Fruit fly (Drosophila melanogaster): ENCODE measurements around the gene Prosalpha4T1.

The Prosalpha4T1 gene

DNA sequence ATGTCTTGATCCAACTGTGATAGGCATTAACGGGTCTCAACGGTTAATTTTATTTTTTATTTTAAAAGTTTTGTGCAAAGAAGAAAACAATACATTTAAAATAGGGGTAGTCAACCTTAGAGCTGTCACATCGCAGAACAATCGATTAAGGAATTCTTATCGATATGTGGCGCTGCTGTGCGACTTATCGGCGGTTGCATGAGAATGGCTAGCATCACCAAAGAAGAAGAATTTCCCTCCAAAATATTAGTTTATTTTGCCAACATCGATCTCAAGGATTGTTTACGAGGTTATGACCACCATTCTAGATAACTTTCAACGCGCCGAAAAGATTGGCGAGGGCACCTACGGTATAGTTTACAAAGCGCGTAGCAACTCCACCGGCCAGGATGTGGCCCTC lies 13.5 kb downstream of the Prosalpha4T1 start, which contains the start of gene Cdk2 (continued):
- peak; percentile 88 for TF ChIP-seq vnd (GFP tag; IDR thresholded peaks at IDR 0.05; ENCODE audit: partially characterized antibody)
- TF ChIP-seq CG2199 (GFP tag; IDR thresholded peaks at IDR 0.05), result no peak
- TF ChIP-seq Six4 (GFP tag; optimal IDR thresholded peaks at IDR 0.05), result no peak
- no peak for TF ChIP-seq CG30431 (GFP tag; optimal IDR thresholded peaks at IDR 0.05)
- TF ChIP-seq CG8924 (tag; optimal IDR thresholded peaks at IDR 0.05), result no peak
- TF ChIP-seq ap (GFP tag; IDR thresholded peaks at IDR 0.05), result no peak
- TF ChIP-seq wdn (GFP tag; IDR thresholded peaks at IDR 0.05), result no peak
- no peak for TF ChIP-seq CG8765 (GFP tag; IDR thresholded peaks at IDR 0.05)
- peak; percentile 64 for TF ChIP-seq MESR4 (GFP tag; optimal IDR thresholded peaks at IDR 0.05)
- TF ChIP-seq ken (GFP tag; IDR thresholded peaks at IDR 0.05), result no peak
- TF ChIP-seq ATbp (GFP tag; optimal IDR thresholded peaks at IDR 0.05), result no peak

DNA sequence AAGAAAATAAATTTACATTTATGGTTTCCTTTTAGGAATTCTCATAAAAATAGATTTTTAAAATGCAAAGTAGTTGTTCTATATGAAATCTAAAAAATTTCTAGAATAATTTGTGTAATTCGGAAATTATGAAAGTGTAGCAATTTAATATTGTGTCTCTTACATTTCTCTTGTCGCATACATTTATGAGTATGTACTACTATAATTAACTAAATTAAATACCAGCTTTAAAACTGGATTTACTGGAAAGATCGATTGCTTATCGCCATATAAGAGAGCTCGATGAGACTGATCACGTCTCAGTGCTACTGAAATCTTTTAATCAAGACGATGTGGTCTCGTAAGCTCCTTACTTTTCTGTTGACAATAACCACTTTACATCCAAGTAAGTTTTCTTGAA lies 17.5 kb downstream of the Prosalpha4T1 start, which contains the start of gene CG31205:
Gene CG31205, plus strand, starts transcription at position 301 of the 400 bp plus-strand sequence.
- TF ChIP-seq Lpt (GFP tag; optimal IDR thresholded peaks at IDR 0.05) (no peak), fd64A (GFP tag; optimal IDR thresholded peaks at IDR 0.05) (no peak), CG17359 (tag; optimal IDR thresholded peaks at IDR 0.05) (no peak), CG9215 (GFP tag; IDR thresholded peaks at IDR 0.05) (no peak), chm (GFP tag; IDR thresholded peaks at IDR 0.05) (no peak), cwo (GFP tag; optimal IDR thresholded peaks at IDR 0.05) (no peak), CG3281 (GFP tag; optimal IDR thresholded peaks at IDR 0.05) (no peak), CG18619 (GFP tag; optimal IDR thresholded peaks at IDR 0.05) (no peak), Tbp (GFP tag; optimal IDR thresholded peaks at IDR 0.05) (no peak)

DNA sequence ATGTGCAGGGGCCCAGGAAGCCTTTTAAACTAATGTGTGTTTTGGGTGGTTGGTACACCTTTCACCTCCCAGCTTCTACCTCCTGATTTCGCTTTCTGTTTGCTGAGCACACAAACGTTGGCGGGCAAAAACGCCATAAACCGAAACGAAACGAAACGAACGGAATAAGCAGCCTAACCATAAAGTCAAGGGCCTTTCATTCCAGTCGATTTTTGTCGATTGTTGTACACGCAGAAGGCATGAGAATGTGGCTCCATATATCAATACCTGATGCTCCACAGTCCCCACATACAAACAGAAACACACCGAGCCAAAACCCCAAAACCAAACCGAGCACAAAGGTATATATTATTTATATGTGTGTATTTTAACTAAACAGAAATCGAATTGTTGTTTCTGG lies 25.4 kb downstream of the Prosalpha4T1 start:
- TF ChIP-seq CG6854 (GFP tag; optimal IDR thresholded peaks at IDR 0.05) (no peak), amos (GFP tag; IDR thresholded peaks at IDR 0.05; ENCODE audit: partially characterized antibody) (no peak), pros (GFP tag; optimal IDR thresholded peaks at IDR 0.05) (no peak), hkb (optimal IDR thresholded peaks at IDR 0.05) (no peak), hkb (GFP tag; IDR thresholded peaks at IDR 0.05) (no peak), CG13894 (tag; optimal IDR thresholded peaks at IDR 0.05) (peak; percentile 86), ac (GFP tag; optimal IDR thresholded peaks at IDR 0.05) (no peak), Ets65A (GFP tag) (peak; percentile 37)

DNA sequence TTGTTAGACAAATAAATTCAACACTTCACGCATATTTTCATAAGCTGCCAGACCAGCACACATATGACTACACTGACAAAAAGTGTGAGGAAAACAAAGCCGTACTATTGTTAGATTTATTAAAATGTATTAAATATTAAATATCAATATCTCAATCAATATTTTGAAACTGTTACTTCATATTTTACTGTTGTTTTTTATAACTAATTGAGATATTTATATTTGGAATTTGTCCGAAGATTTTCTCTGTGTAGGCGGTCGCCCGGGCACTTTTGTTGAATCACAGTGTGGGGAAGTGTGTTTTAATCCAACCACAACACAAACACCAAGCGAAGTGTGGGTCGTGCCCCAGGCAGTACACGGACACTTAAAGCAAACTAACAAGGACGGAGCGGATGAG lies 29.6 kb downstream of the Prosalpha4T1 start:
- TF ChIP-seq Meics (GFP tag; optimal IDR thresholded peaks at IDR 0.05), result peak; percentile 26
- 0 out of 2 replicates have a peak, but pooled peaks have one; percentile 13 for TF ChIP-seq Ptx1 (GFP tag; IDR thresholded peaks at IDR 0.05)
- no peak for TF ChIP-seq NC2β (GFP tag; optimal IDR thresholded peaks at IDR 0.05)
- peak in 1 of 2 experiments; percentile 30 for TF ChIP-seq Hr51 (GFP tag; optimal IDR thresholded peaks at IDR 0.05)
- no peak for TF ChIP-seq ham (GFP tag; IDR thresholded peaks at IDR 0.05)
- TF ChIP-seq Bgb (GFP tag; IDR thresholded peaks at IDR 0.05; ENCODE audit: partially characterized antibody), result no peak
- no peak for TF ChIP-seq Ravus (GFP tag; IDR thresholded peaks at IDR 0.05)
- TF ChIP-seq gem (tag; optimal IDR thresholded peaks at IDR 0.05), result peak; percentile 43
- 0 out of 2 replicates have a peak, but pooled peaks have one; percentile 16 for TF ChIP-seq slbo (GFP tag; IDR thresholded peaks at IDR 0.05)
- TF ChIP-seq Fer3 (tag; optimal IDR thresholded peaks at IDR 0.05), result peak; percentile 11
- TF ChIP-seq pho (GFP tag; optimal IDR thresholded peaks at IDR 0.05), result no peak
- peak; percentile 31 for TF ChIP-seq CG3281 (GFP tag; optimal IDR thresholded peaks at IDR 0.05)
- no peak for TF ChIP-seq her (GFP tag; optimal IDR thresholded peaks at IDR 0.05)
- peak; percentile 44 for TF ChIP-seq CG7556 (GFP tag; optimal IDR thresholded peaks at IDR 0.05)
- 0 out of 2 replicates have a peak, but pooled peaks have one; percentile 13 for TF ChIP-seq vvl (GFP tag; IDR thresholded peaks at IDR 0.05)
- TF ChIP-seq Fer1 (GFP tag; optimal IDR thresholded peaks at IDR 0.05), result peak; percentile 52
- TF ChIP-seq Hand (GFP tag; optimal IDR thresholded peaks at IDR 0.05), result no peak
- TF ChIP-seq CG9727 (GFP tag; optimal IDR thresholded peaks at IDR 0.05), result no peak
- no peak; the same call in 1 of the 2 replicates for TF ChIP-seq CG32532 (GFP tag; IDR thresholded peaks at IDR 0.05)
- no peak for TF ChIP-seq CG7963 (GFP tag; IDR thresholded peaks at IDR 0.05; ENCODE audit: partially characterized antibody)
- no peak for TF ChIP-seq ken (GFP tag; IDR thresholded peaks at IDR 0.05)
- no peak for TF ChIP-seq CG8478 (optimal IDR thresholded peaks at IDR 0.05)
